Fruit fly (Drosophila melanogaster): ENCODE measurements around the gene GCS1.

GCS1 gene

dm6 chrX:11384023-11384444 lies 36.2 kb upstream of the GCS1 start (continued):
- TF ChIP-seq dati (GFP tag; IDR thresholded peaks at IDR 0.05) (no peak), CG3847 (GFP tag; IDR thresholded peaks at IDR 0.05) (peak; percentile 72), CG12769 (tag; optimal IDR thresholded peaks at IDR 0.05) (no peak), CG13775 (GFP tag; optimal IDR thresholded peaks at IDR 0.05) (peak; percentile 57), MTF-1 (GFP tag; optimal IDR thresholded peaks at IDR 0.05; ENCODE audit: borderline replicate concordance) (peak; percentile 9), Sin3A (optimal IDR thresholded peaks at IDR 0.05) (no peak), tap (tag; optimal IDR thresholded peaks at IDR 0.05) (peak; percentile 16), danr (GFP tag; IDR thresholded peaks at IDR 0.05) (peak; percentile 68), CG11085 (GFP tag; IDR thresholded peaks at IDR 0.05) (peak; percentile 84), CG10321 (GFP tag; IDR thresholded peaks at IDR 0.05) (peak; percentile 47; the same call in 1 of the 2 replicates), Doc3 (GFP tag; IDR thresholded peaks at IDR 0.05; ENCODE audit: partially characterized antibody) (no peak), CG14667 (GFP tag; IDR thresholded peaks at IDR 0.05) (peak; percentile 72), CG14441 (GFP tag; IDR thresholded peaks at IDR 0.05) (peak; percentile 76), CG15696 (tag; optimal IDR thresholded peaks at IDR 0.05) (no peak), crc (GFP tag; optimal IDR thresholded peaks at IDR 0.05) (peak; percentile 10), Ets65A (GFP tag) (peak; percentile 79), CG11723 (GFP tag; optimal IDR thresholded peaks at IDR 0.05) (no peak), CG16779 (GFP tag; IDR thresholded peaks at IDR 0.05) (0 out of 2 replicates have a peak, but pooled peaks have one; percentile 53), Dip2 (GFP tag; IDR thresholded peaks at IDR 0.05) (no peak), CG34224 (GFP tag; IDR thresholded peaks at IDR 0.05; ENCODE audit: partially characterized antibody) (no peak), B-H2 (GFP tag; optimal IDR thresholded peaks at IDR 0.05) (peak; percentile 58), Dip3 (GFP tag; optimal IDR thresholded peaks at IDR 0.05) (peak; percentile 71), CkIIα-i1 (GFP tag; IDR thresholded peaks at IDR 0.05) (no peak), YL-1 (GFP tag; optimal IDR thresholded peaks at IDR 0.05) (no peak), CG12236 (GFP tag; optimal IDR thresholded peaks at IDR 0.05) (no peak), TFAM (GFP tag; optimal IDR thresholded peaks at IDR 0.05) (no peak), CG1792 (GFP tag; optimal IDR thresholded peaks at IDR 0.05) (no peak), odd (GFP tag; optimal IDR thresholded peaks at IDR 0.05) (peak; percentile 21), CG12104 (GFP tag; optimal IDR thresholded peaks at IDR 0.05) (no peak), seq (GFP tag; IDR thresholded peaks at IDR 0.05) (peak; percentile 75), Hmx (GFP tag; optimal IDR thresholded peaks at IDR 0.05) (no peak), luna (GFP tag; optimal IDR thresholded peaks at IDR 0.05) (no peak), Taf1 (GFP tag; IDR thresholded peaks at IDR 0.05) (peak; percentile 84), CHES-1-like (GFP tag; optimal IDR thresholded peaks at IDR 0.05) (no peak), tna (GFP tag; IDR thresholded peaks at IDR 0.05; ENCODE audit: partially characterized antibody) (no peak), Nf-YA (GFP tag; IDR thresholded peaks at IDR 0.05) (peak; percentile 18; the same call in 1 of the 2 replicates), ftz-f1 (GFP tag; optimal IDR thresholded peaks at IDR 0.05) (no peak), emc (GFP tag; optimal IDR thresholded peaks at IDR 0.05) (no peak), sd (tag; optimal IDR thresholded peaks at IDR 0.05) (no peak), CG7839 (tag; optimal IDR thresholded peaks at IDR 0.05) (peak; percentile 83), CG14965 (GFP tag; optimal IDR thresholded peaks at IDR 0.05; ENCODE audit: borderline replicate concordance) (no peak), NK7.1 (GFP tag; optimal IDR thresholded peaks at IDR 0.05) (peak; percentile 2), CG7963 (GFP tag; IDR thresholded peaks at IDR 0.05; ENCODE audit: partially characterized antibody) (no peak), gt (GFP tag; IDR thresholded peaks at IDR 0.05) (no peak), ind (GFP tag; optimal IDR thresholded peaks at IDR 0.05) (peak; percentile 75), CG9609 (GFP tag; optimal IDR thresholded peaks at IDR 0.05) (no peak), C15 (GFP tag; IDR thresholded peaks at IDR 0.05) (0 out of 3 replicates have a peak, but pooled peaks have one; percentile 49), Bdp1 (GFP tag; optimal IDR thresholded peaks at IDR 0.05) (peak; percentile 27), CG6689 (GFP tag; IDR thresholded peaks at IDR 0.05) (peak; percentile 66), D19B (GFP tag; optimal IDR thresholded peaks at IDR 0.05) (peak; percentile 36), Oaz (GFP tag; IDR thresholded peaks at IDR 0.05) (peak; percentile 64), tup (GFP tag; optimal IDR thresholded peaks at IDR 0.05) (peak; percentile 43)
